Fruit fly (Drosophila melanogaster): ENCODE results near the gene MED30.

The MED30 gene

DNA sequence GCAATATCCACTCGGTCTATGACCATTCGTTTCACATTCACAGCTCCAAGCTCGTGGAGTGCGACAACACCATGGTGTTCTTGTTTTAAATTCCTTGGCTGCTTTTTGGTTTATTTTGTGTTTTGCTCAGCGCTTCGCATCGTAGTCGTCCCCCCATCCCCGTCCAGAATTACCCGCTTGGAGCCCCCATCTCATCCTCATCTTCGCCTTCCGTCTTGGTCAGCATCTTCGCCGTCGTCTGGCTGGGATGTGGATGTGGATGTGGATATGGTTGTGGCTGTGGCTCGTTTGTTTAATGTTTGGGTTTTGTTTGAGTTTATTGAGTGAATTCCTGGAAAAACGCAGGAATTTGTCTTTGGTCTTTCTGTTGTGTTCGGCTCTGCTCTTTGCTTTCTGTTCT lies 44.7 kb downstream of the MED30 start (continued):
- no peak for TF ChIP-seq CG8119 (GFP tag; IDR thresholded peaks at IDR 0.05)
- TF ChIP-seq fd85E (GFP tag; optimal IDR thresholded peaks at IDR 0.05) = no peak
- TF ChIP-seq CG8632 (GFP tag; optimal IDR thresholded peaks at IDR 0.05) = no peak
- TF ChIP-seq Met (GFP tag; optimal IDR thresholded peaks at IDR 0.05) = no peak
- no peak for TF ChIP-seq Eip93F (GFP tag; optimal IDR thresholded peaks at IDR 0.05)
- no peak for TF ChIP-seq Eip75B (GFP tag; optimal IDR thresholded peaks at IDR 0.05)
- no peak for TF ChIP-seq Hr39 (GFP tag; optimal IDR thresholded peaks at IDR 0.05)
- no peak for TF ChIP-seq CG15336 (GFP tag; IDR thresholded peaks at IDR 0.05)
- no peak for TF ChIP-seq CG32006 (GFP tag; optimal IDR thresholded peaks at IDR 0.05)
- no peak for TF ChIP-seq Sox102F (GFP tag; optimal IDR thresholded peaks at IDR 0.05)
- TF ChIP-seq Smox (GFP tag; optimal IDR thresholded peaks at IDR 0.05) = no peak
- TF ChIP-seq svp (GFP tag) = no peak
- peak in 1 of 2 experiments; percentile 17 for TF ChIP-seq ss (GFP tag; optimal IDR thresholded peaks at IDR 0.05)
- peak; percentile 9 for TF ChIP-seq CG6276 (GFP tag; optimal IDR thresholded peaks at IDR 0.05)
- TF ChIP-seq cyc (GFP tag; optimal IDR thresholded peaks at IDR 0.05) = no peak

DNA sequence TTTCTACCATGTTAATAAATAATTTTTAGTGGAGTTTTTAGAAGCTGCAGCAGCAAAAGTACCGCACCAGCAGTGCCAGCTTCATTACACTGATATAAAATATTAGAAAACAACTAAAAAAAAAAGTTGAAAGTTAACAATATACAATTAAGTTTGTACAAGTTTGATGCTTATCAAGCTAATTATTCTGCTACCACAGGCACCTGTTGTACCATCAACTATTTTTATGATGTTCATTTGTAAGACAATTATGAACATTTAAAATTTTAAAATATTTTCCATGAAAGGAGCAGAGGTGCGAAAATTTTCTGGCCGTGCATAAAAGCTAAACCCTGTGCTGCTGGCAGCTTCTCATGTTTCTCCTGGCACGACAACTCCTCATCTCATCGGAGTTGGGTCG lies 45.5 kb downstream of the MED30 start:
- TF ChIP-seq Ets21C (GFP tag; optimal IDR thresholded peaks at IDR 0.05) = peak; percentile 81
- peak; percentile 70 for TF ChIP-seq dac (GFP tag; optimal IDR thresholded peaks at IDR 0.05)
- TF ChIP-seq pdm3 (GFP tag; optimal IDR thresholded peaks at IDR 0.05) = peak; percentile 80
- TF ChIP-seq ss (GFP tag; optimal IDR thresholded peaks at IDR 0.05) = peak; percentile 48 to 70
- TF ChIP-seq esn (GFP tag; optimal IDR thresholded peaks at IDR 0.05) = peak; percentile 93
- peak; percentile 60 for TF ChIP-seq spab (GFP tag; optimal IDR thresholded peaks at IDR 0.05)
- peak; percentile 77 for TF ChIP-seq achi (GFP tag; optimal IDR thresholded peaks at IDR 0.05)
- TF ChIP-seq salr (GFP tag; optimal IDR thresholded peaks at IDR 0.05) = peak in 1 of 2 experiments; percentile 74
- no peak for TF ChIP-seq CG11294 (GFP tag; IDR thresholded peaks at IDR 0.05)
- peak; percentile 82 for TF ChIP-seq CG6808 (GFP tag; optimal IDR thresholded peaks at IDR 0.05)
- peak; percentile 87 for TF ChIP-seq Hr39 (GFP tag; optimal IDR thresholded peaks at IDR 0.05)
- TF ChIP-seq OdsH (GFP tag; optimal IDR thresholded peaks at IDR 0.05) = peak; percentile 83
- TF ChIP-seq eg (GFP tag; IDR thresholded peaks at IDR 0.05) = peak; percentile 55
- TF ChIP-seq fd59A (GFP tag; optimal IDR thresholded peaks at IDR 0.05) = peak; percentile 45
- TF ChIP-seq CG6276 (GFP tag; optimal IDR thresholded peaks at IDR 0.05) = peak; percentile 78
- TF ChIP-seq CG6792 (GFP tag; optimal IDR thresholded peaks at IDR 0.05) = peak; percentile 70
- peak; percentile 36 for TF ChIP-seq Sox15 (GFP tag; optimal IDR thresholded peaks at IDR 0.05)
- peak; percentile 47; the same call in 1 of the 2 replicates for TF ChIP-seq Gug (GFP tag; IDR thresholded peaks at IDR 0.05)
- no peak for TF ChIP-seq fkh (GFP tag; optimal IDR thresholded peaks at IDR 0.05)
- TF ChIP-seq Eip93F (GFP tag; optimal IDR thresholded peaks at IDR 0.05) = peak; percentile 73
- peak; percentile 44 for TF ChIP-seq CG16779 (tag; optimal IDR thresholded peaks at IDR 0.05)
- peak; percentile 66 for TF ChIP-seq CG34406 (GFP tag; optimal IDR thresholded peaks at IDR 0.05)
- TF ChIP-seq Hr38 (GFP tag; optimal IDR thresholded peaks at IDR 0.05) = no peak
- TF ChIP-seq Smox (GFP tag; optimal IDR thresholded peaks at IDR 0.05) = peak; percentile 89
- peak; percentile 77 for TF ChIP-seq acj6 (GFP tag; optimal IDR thresholded peaks at IDR 0.05)
- peak; percentile 88 for TF ChIP-seq vri (GFP tag; optimal IDR thresholded peaks at IDR 0.05)
- peak; percentile 85 for TF ChIP-seq CG15336 (GFP tag; IDR thresholded peaks at IDR 0.05)
- TF ChIP-seq CG3919 (GFP tag; optimal IDR thresholded peaks at IDR 0.05) = peak; percentile 83
- TF ChIP-seq Sox102F (GFP tag; optimal IDR thresholded peaks at IDR 0.05) = peak; percentile 93
- TF ChIP-seq Eip78C (GFP tag) = peak; percentile 95
- peak; percentile 64 for TF ChIP-seq CG10669 (GFP tag; optimal IDR thresholded peaks at IDR 0.05)
- peak; percentile 77 for TF ChIP-seq CG4318 (GFP tag; optimal IDR thresholded peaks at IDR 0.05)
- no peak for TF ChIP-seq CG1621 (tag; optimal IDR thresholded peaks at IDR 0.05)
- peak; percentile 87 for TF ChIP-seq Sox14 (GFP tag; optimal IDR thresholded peaks at IDR 0.05)
- TF ChIP-seq lz (GFP tag; optimal IDR thresholded peaks at IDR 0.05) = peak; percentile 89
- TF ChIP-seq CG31627 (GFP tag; optimal IDR thresholded peaks at IDR 0.05) = peak; percentile 88
- TF ChIP-seq Met (GFP tag; optimal IDR thresholded peaks at IDR 0.05) = peak; percentile 93
- TF ChIP-seq CG7368 (GFP tag; optimal IDR thresholded peaks at IDR 0.05) = peak; percentile 33
- TF ChIP-seq fd85E (GFP tag; optimal IDR thresholded peaks at IDR 0.05) = peak; percentile 56
- TF ChIP-seq CG6163 (GFP tag; IDR thresholded peaks at IDR 0.05) = peak; percentile 76; the same call in 2 of the 3 replicates
- peak; percentile 57 for TF ChIP-seq CG3032 (tag; optimal IDR thresholded peaks at IDR 0.05)
- peak; percentile 73 for TF ChIP-seq Hr4 (GFP tag; optimal IDR thresholded peaks at IDR 0.05)
- peak; percentile 8 for TF ChIP-seq Lpt (GFP tag; optimal IDR thresholded peaks at IDR 0.05)

All from whole organism, prepupa.